Worm (Caenorhabditis elegans) whole organism, late embryonic: ENCODE results near the gene cyp-33E1.

ENCODE experiments used
- che-1 ChIP-seq: sonication (generic microtip); optimal IDR thresholded peaks from 2 replicates; lab custom pipeline; 2016; ENCODE audit warnings: mild to moderate bottlenecking, missing genetic modification characterization, missing compliant biosample characterization
- elt-4 ChIP-seq: sonication (generic microtip); optimal IDR thresholded peaks from 2 replicates; lab custom pipeline; 2016; ENCODE audit warnings: missing genetic modification characterization, missing compliant biosample characterization

DNA sequence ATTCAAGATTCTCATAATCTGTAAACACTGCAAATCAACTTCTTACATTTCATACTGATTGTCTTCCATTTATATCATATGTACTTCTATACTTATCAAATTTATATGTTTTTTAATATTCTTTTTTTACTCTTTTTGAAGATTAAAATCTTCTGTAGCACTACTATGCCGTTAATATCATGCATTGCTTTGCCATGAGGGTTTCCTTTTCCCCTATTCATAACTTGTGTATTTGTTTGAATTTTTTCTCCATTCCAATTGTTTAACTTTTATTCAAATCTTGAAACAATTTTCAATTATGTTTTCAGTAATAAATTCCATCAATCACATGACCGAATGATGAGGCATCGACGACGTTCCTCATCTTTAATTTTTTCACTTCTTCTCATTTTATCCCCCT lies 20.2 kb upstream of the cyp-33E1 start, which contains the start of gene cdh-5:
- TF ChIP-seq elt-4 (tag; lab: Kevin White, UChicago) (no peak), che-1 (tag; lab: Kevin White, UChicago) (no peak)
